Worm (Caenorhabditis elegans) whole organism, dauer: ENCODE measurements around the gene vps-39.
"Not testable (repeated sequence)": the region's sequence is repeated elsewhere in the genome, so short reads cannot be mapped to it uniquely, and the experiment has no call there.

Experiments used
- unc-62 ChIP-seq: sonication (generic microtip); optimal IDR thresholded peaks from 2 replicates; lab custom pipeline; 2017; ENCODE audit warnings: missing biosample characterization, missing genetic modification reagents, missing genetic modification characterization

vps-39 gene

DNA sequence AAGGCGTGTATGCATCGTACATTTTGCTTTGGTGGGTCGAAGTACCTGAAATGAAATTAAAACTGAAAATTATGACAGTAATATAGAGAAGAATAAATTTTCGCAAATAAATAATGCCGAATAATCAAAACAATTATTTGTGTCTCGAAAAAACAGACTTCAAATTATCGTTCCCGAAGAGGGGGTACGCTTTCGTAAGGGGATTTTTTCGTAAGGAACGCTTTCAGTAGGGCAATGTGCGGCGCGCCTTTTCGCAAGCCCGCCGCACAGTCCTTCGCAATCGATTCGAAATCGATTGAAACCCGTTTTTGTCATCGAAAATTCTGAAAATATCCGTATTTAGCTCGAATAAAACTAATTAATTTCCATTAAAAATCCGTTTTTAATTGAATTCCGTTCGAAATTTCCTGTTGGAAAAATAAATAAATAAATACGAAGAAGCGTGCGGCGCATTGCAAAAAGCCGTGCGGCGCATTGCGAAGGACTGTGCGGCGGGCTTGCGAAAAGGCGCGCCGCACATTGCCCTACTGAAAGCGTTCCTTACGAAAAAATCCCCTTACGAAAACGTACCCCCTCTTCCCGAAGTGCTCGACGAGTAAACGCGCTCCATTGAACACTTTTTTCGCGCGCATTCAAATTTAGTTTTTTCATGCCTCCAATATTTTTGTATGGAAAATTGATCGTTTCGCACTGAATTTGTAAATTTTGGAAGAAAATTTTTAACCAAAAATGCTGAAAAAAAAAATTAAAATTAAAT lies at the start of gene vps-39:
vps-39 (minus strand) TSS at position 51 of the 757 bp plus-strand sequence.
- not testable (repeated sequence) for TF ChIP-seq unc-62 (GFP tag; lab: Kevin White, UChicago)

DNA sequence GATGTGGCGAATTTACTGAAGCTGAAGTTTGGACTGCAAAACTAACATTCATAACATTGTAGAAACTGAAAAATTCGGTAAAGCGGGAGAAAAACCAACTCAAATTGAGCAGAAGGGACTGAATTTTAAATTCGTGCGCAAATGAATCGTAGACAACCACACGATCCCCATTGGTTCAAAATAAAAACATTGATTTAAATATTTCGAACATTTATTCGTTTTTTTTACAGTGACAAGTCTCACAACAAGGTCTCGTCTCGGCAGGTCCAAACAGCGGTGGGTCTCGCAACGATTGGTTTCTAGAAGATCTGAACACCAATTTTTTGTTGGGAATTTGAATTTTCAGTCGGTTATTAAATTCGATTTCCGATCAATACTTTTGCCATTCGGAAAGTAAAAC lies 47.4 kb upstream of the vps-39 start, which contains the start of gene D1086.18:
D1086.18 (plus strand) TSS at position 301 of the 400 bp plus-strand sequence.
- no peak for TF ChIP-seq unc-62 (GFP tag; lab: Kevin White, UChicago)

DNA sequence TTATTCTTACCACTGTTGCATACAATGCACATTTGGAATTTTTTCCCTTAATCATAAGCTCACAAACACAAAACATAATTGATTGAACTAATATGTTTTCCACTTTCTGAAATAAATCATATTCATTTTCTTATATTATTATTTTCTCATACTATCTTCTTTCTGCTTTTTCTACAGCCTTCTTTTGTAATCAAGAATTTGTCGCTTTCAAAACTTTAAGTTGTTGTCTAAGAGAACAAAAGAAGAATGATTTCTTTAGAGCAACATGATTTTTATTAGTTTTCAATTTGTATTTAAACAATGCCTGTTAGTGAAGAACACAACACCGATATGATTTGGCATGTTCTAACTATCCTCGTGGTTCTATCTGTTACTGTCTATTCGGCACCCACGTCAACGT lies 45.8 kb upstream of the vps-39 start, which contains the start of gene D1086.7:
D1086.7 (plus strand) TSS at position 301 of the 400 bp plus-strand sequence.
- no peak for TF ChIP-seq unc-62 (GFP tag; lab: Kevin White, UChicago)

DNA sequence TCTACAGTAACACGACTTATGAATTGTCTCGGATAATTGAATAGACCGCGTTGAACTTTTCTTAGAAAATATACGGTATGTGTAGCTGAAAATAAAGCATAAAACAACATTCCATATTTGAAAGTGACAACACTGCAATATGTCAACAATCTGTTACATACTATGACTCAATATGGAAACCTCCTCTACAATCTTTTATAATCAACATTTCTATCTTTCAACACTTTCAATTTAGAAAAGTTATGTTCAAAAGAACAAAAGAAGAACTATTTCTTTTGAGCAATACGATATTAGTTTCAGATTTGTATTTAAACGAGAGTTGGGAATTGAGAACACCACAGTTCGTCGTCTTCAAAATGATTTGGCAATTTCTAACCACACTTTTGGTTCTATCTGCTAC lies 44.3 kb upstream of the vps-39 start, which contains the start of gene D1086.10:
D1086.10 (plus strand) TSS at position 301 of the 400 bp plus-strand sequence.
- no peak for TF ChIP-seq unc-62 (GFP tag; lab: Kevin White, UChicago)

DNA sequence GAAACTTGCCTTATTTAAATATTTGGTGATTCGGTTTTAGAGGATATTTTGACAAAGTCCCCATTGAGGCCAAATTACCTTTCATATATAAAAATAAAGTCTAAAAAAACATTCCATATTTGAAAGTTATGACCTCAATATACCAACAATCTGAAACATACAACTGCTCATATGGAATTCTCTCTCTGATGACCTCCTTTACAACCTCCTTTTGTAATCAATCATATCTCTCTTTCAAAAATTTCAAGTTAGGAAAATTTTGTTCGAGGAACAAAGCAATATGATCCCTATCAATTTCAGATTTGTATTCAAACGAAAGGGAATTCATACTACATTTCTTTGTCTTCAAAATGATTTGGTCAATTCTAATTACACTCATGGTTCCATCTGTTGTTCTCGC lies 41.3 kb upstream of the vps-39 start, which contains the start of gene D1086.6:
D1086.6 (plus strand) TSS at position 301 of the 400 bp plus-strand sequence.
- TF ChIP-seq unc-62 (GFP tag; lab: Kevin White, UChicago), result no peak

DNA sequence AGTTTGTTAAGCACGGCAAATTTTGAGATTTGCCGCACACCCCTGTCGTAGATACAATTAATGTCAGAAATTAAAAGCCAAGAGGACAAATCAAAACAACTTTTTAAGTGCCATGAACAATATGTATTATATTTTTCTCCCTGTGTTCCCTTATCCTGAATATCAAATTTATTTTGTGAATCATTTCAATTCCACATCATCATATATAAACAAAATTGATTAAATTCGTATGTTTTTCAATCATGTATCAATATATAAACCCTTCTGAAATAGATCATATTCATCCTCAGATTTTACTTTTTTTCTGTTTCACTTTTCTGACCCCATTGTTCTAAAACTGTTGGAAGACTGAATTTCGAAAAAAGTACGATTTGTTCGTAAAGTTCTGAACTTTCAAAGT lies 36.0 kb upstream of the vps-39 start, which contains the start of gene D1086.11:
D1086.11 (plus strand) TSS at position 301 of the 400 bp plus-strand sequence.
- no peak for TF ChIP-seq unc-62 (GFP tag; lab: Kevin White, UChicago)

DNA sequence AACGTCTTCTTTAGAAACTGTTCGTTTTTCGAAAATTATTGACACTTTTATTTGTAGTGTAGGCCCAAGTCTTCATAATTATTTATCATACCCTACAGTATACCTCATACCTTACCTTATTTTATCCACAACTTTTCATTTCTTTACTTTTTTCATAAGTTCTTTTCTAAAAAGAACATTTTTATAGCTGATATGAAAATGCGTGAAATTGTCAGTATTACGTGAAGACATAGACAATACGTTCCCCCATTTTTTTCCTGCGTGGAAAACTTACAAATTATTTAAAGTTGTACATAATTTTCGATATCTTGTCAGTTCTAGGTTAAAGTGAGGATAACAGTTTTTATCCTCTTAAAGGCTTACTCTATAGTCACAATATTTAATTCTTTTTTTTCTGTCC lies 31.7 kb upstream of the vps-39 start:
- no peak for TF ChIP-seq unc-62 (GFP tag; lab: Kevin White, UChicago)

DNA sequence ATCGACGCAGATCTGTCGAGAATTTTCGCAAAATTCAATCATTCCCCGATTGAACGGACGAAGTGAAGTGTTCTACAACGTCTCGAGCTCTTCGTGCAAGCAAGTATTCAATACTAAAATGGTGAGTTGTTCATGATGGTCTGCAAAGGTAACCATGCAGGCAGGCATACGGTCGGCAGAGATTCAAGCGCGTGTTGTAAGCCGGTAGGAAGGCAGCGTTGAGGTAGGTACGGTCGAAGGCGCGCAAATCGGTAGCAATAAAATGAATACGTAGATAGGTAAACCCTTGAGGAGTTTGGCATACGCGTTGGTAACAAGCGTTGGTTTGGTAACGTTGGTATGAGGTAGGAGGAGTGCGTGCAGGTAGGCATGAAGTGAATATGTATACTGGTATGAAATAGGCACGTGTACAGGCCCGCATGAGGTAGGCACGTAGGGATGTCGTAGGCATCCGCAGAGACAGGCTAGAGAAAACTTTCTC lies 29.7 kb upstream of the vps-39 start, which contains the start of gene D1086.17:
D1086.17 (plus strand) TSS at position 51 of the 481 bp plus-strand sequence.
- TF ChIP-seq unc-62 (GFP tag; lab: Kevin White, UChicago), result no peak

DNA sequence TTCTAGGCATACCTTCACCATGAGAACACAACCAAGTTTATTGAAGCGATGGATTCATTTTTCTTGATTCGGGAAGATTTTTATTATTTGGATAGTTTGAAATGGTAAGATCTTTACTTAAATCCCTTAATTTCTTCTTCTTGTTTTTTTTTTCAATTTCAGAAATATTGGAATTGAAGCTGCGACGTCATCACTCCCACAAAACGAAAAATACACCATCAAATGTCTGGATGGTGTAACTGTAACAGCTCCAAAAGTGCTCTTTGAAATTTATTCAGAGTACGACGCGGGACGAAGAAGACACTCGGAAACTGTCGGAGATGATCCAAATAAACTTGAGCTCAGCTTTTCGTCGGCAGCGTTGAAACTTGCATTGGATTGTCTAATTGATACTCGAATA lies 26.2 kb upstream of the vps-39 start, which contains the start of gene D1086.21:
D1086.21 (plus strand) TSS at position 301 of the 400 bp plus-strand sequence.
- TF ChIP-seq unc-62 (GFP tag; lab: Kevin White, UChicago), result no peak

DNA sequence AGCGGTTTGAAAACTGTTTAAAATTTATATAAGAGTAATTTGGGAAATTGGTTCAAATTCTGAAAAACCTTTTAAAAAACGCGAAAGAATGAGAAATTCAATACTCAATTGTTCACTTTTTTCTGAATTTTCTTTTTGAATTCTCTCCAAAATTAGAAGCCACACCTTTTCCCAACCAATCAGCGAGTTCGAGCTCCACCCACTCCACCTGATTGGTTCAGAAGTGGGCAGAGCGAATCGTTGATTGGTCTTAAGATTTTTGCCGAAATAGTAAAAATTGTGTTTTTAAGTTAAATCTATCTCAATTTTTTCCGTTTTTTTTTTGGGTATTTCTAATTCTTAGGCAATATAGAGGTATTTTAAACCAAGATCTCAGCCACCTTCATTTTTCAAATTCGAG lies 25.8 kb upstream of the vps-39 start:
- TF ChIP-seq unc-62 (GFP tag; lab: Kevin White, UChicago), result no peak

DNA sequence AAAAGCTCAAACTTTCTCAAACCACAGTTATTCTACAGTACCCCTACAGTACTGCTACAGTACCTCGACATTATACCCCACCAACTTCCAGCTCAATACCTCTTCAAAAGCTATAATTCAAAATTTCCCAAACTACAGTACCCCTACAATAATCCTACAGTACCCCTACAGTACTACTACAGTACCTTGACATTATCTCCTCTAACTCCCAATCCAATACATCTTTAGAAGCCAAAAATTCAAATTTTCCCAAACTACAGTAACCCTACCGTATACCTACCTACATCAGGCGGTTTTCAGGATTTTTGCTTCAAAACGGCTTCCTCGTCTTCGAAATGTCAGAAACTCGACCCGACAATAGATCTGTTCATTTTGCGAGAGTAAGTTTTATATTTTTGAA lies 19.4 kb upstream of the vps-39 start, which contains the start of gene F58D12.3:
F58D12.3 (plus strand) TSS at position 301 of the 400 bp plus-strand sequence.
- TF ChIP-seq unc-62 (GFP tag; lab: Kevin White, UChicago), result no peak

DNA sequence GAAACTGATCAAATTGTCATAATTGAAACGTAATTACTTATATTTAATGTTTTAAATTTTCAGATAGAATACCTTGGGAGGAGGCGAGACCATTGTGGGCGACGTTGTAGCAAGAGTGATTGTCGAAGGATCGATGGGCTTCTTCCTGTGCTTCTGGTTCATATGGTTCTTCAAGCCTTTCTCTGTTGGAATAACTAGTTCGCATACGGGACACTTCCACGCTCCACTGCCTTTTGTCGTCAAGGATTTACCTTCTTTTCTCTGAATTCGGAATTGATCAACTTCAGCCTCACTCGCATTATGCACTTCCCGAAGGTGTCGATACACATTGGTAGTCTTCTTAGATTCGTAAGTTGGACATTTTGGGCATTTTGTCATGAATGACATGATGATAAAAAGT lies 11.1 kb upstream of the vps-39 start, which contains the start of gene F58D12.1:
F58D12.1 (plus strand) TSS at position 301 of the 400 bp plus-strand sequence.
- not testable (repeated sequence) for TF ChIP-seq unc-62 (GFP tag; lab: Kevin White, UChicago)

DNA sequence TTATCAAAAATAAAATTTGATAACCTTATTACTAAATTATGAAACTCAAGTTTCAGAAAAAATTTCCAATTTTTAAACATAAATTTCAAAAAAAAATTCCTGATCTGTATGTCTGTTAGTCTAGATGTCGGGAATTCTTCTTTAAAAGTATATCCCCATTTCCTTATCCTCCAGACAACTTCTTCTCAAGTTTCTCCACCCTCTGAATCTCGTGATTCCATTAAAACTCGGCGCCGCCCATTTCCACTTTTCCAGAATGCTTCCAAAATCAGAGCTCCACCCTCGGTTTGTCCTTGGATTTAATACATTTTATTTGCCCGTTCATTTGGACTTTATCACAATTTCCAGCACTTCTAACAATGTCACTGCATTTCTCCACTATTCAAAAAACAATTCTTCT lies 4.5 kb downstream of the vps-39 start, which contains the start of gene ins-10:
ins-10 (plus strand) TSS at position 301 of the 400 bp plus-strand sequence.
- TF ChIP-seq unc-62 (GFP tag; lab: Kevin White, UChicago), result no peak

DNA sequence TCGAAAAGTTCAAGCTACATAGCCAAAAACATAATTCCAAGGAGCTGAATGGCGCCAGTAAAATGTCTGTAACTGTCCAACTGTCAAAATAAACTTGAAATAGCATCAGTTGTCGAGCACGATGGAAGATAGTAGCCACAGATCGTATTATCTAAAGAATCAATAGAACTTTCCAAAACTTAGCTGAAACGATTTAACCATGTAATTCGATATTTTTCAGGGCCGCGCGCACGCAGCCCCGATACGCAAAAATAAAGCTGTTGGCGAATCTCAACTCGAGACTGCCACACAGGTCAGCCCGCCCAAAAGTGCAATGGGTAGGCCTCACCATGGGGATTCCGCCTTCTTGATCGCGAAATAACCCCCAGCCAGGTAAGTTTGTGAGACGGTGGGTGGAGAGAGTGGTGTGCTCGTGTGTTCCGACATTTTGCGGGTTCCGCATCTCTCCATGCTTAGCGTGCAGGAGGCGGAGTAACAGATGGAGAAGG lies 9.9 kb downstream of the vps-39 start:
- no peak for TF ChIP-seq unc-62 (GFP tag; lab: Kevin White, UChicago)

DNA sequence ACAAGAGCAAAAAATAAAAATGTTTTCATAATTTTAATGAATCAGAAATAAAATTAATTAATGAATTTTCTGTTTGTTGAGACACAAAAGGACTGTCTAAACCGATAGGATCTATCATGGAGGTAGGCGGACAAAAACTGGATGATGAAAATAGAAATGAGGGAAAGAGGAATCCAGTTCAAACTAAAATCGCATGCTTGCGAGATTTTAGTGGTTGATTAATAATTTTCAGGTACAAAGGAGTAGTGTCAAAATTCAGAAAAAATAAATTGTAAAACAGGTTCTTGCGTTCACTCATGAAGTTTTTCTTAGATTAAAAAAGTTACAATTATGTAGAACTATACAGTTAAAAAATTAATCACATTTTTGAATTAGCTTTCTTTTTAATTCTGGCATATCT lies 10.8 kb downstream of the vps-39 start, which contains the start of gene T08G5.3:
T08G5.3 (minus strand) TSS at position 101 of the 400 bp plus-strand sequence.
- TF ChIP-seq unc-62 (GFP tag; lab: Kevin White, UChicago), result no peak

DNA sequence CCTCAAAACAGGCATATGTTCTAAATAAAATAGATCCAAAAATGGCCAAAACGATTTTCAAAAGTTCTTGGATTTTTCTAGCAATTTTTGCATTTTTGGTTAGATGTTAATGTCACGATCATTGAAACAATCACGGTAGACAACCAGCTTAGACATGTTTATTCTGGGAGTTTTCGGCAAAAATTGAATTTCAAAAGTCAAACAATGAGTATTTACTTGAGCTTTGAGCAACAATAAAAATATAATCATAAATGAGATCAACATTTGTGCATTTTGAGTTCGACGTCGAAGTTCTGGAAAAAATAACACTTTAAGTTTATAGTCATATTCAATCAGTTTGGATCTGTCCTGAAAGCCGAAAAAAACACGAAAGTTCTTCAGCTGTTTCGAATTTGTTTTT lies 12.0 kb downstream of the vps-39 start, which contains the start of gene T08G5.2:
T08G5.2 (minus strand) TSS at position 101 of the 400 bp plus-strand sequence.
- TF ChIP-seq unc-62 (GFP tag; lab: Kevin White, UChicago), result no peak
